Fruit fly (Drosophila melanogaster): ENCODE data around the gene Pdp.
"Not testable (repeated sequence)": the region's sequence is repeated elsewhere in the genome, so short reads cannot be mapped to it uniquely, and the experiment has no call there.

Gene Pdp

dm6 chrX:7703001-7703864 is 31.2 kb downstream of the Pdp start (continued):
- peak; percentile 29 for TF ChIP-seq CG11696 (GFP tag; IDR thresholded peaks at IDR 0.05)
- TF ChIP-seq D19A (tag; optimal IDR thresholded peaks at IDR 0.05) = peak; percentile 97
- peak; percentile 84 for TF ChIP-seq bcd (GFP tag; optimal IDR thresholded peaks at IDR 0.05)
- TF ChIP-seq CrebB (tag; optimal IDR thresholded peaks at IDR 0.05) = peak; percentile 69
- TF ChIP-seq Lim3 (GFP tag; IDR thresholded peaks at IDR 0.05) = peak; percentile 25; the same call in 1 of the 2 replicates
- TF ChIP-seq slou (GFP tag; optimal IDR thresholded peaks at IDR 0.05) = peak; percentile 81
- peak; percentile 84 for TF ChIP-seq CG34376 (GFP tag; optimal IDR thresholded peaks at IDR 0.05)
- TF ChIP-seq CG13624 (GFP tag; optimal IDR thresholded peaks at IDR 0.05) = peak; percentile 29
- peak; percentile 58 for TF ChIP-seq exex (tag; optimal IDR thresholded peaks at IDR 0.05)
- TF ChIP-seq Side (GFP tag; optimal IDR thresholded peaks at IDR 0.05) = peak; percentile 93
- TF ChIP-seq CG2678 (tag; optimal IDR thresholded peaks at IDR 0.05) = peak; percentile 91
- TF ChIP-seq CG33557 (GFP tag; optimal IDR thresholded peaks at IDR 0.05) = peak; percentile 24
- TF ChIP-seq dati (GFP tag; IDR thresholded peaks at IDR 0.05) = peak; percentile 30; the same call in 1 of the 2 replicates
- TF ChIP-seq CG10979 (tag; optimal IDR thresholded peaks at IDR 0.05) = peak; percentile 19
- TF ChIP-seq Xbp1 (GFP tag; optimal IDR thresholded peaks at IDR 0.05) = peak; percentile 24
- peak; percentile 68 for TF ChIP-seq H2.0 (GFP tag; IDR thresholded peaks at IDR 0.05)
- peak; percentile 71 for TF ChIP-seq schlank (tag; optimal IDR thresholded peaks at IDR 0.05)
- peak; percentile 37; the same call in 1 of the 2 replicates for TF ChIP-seq CG4730 (GFP tag; IDR thresholded peaks at IDR 0.05)
- TF ChIP-seq CG16779 (GFP tag; IDR thresholded peaks at IDR 0.05) = peak; percentile 61
- peak; percentile 74 for TF ChIP-seq CG32532 (GFP tag; IDR thresholded peaks at IDR 0.05)
- TF ChIP-seq chm (GFP tag; IDR thresholded peaks at IDR 0.05) = peak; percentile 67
- peak; percentile 79 for TF ChIP-seq zfh1 (GFP tag; IDR thresholded peaks at IDR 0.05)
- TF ChIP-seq Dbx (GFP tag; IDR thresholded peaks at IDR 0.05) = peak; percentile 76; the same call in 2 of the 3 replicates
- TF ChIP-seq pan, hkb (optimal IDR thresholded peaks at IDR 0.05): not testable (repeated sequence)
- TF ChIP-seq pan (GFP tag; optimal IDR thresholded peaks at IDR 0.05 in 1 of 2, IDR thresholded peaks at IDR 0.05 in 1 of 2) = peak in 1 of 2 experiments; percentile 81
- TF ChIP-seq ttk (GFP tag; IDR thresholded peaks at IDR 0.05) = peak; percentile 61
- TF ChIP-seq hkb (GFP tag; IDR thresholded peaks at IDR 0.05) = peak; percentile 49
- peak; percentile 91 for TF ChIP-seq row (GFP tag; IDR thresholded peaks at IDR 0.05)
- TF ChIP-seq Hsf (GFP tag; optimal IDR thresholded peaks at IDR 0.05) = peak; percentile 13
- peak; percentile 22 for TF ChIP-seq maf-S (GFP tag; optimal IDR thresholded peaks at IDR 0.05)
- peak; percentile 75 for TF ChIP-seq CG17328 (GFP tag; IDR thresholded peaks at IDR 0.05)
- TF ChIP-seq CG9727 (GFP tag; optimal IDR thresholded peaks at IDR 0.05) = peak; percentile 27
- TF ChIP-seq sqz (GFP tag; optimal IDR thresholded peaks at IDR 0.05) = peak; percentile 54
- peak; percentile 33; the same call in 2 of the 3 replicates for TF ChIP-seq CG7357 (GFP tag; IDR thresholded peaks at IDR 0.05)
- TF ChIP-seq Dip3 (GFP tag; optimal IDR thresholded peaks at IDR 0.05) = peak; percentile 66
- peak; percentile 26; the same call in 1 of the 2 replicates for TF ChIP-seq CG4404 (GFP tag; IDR thresholded peaks at IDR 0.05)
- TF ChIP-seq Eip74EF (GFP tag; optimal IDR thresholded peaks at IDR 0.05) = peak in 1 of 2 experiments; percentile 47
- peak; percentile 98 for TF ChIP-seq grau (tag; optimal IDR thresholded peaks at IDR 0.05)
- TF ChIP-seq unpg (GFP tag; optimal IDR thresholded peaks at IDR 0.05) = peak; percentile 58
- peak; percentile 53 for TF ChIP-seq zfh2 (GFP tag; optimal IDR thresholded peaks at IDR 0.05)
- TF ChIP-seq CG15269 (tag; optimal IDR thresholded peaks at IDR 0.05) = peak; percentile 78
- TF ChIP-seq CG18476 (GFP tag; optimal IDR thresholded peaks at IDR 0.05) = peak; percentile 45
- peak; percentile 58; the same call in 1 of the 2 replicates for TF ChIP-seq Oaz (GFP tag; IDR thresholded peaks at IDR 0.05)
- peak; percentile 83 for TF ChIP-seq Fer1 (GFP tag; optimal IDR thresholded peaks at IDR 0.05)
- peak; percentile 20 for TF ChIP-seq Ravus (GFP tag; IDR thresholded peaks at IDR 0.05)
- peak; percentile 46 for TF ChIP-seq CG1647 (GFP tag; optimal IDR thresholded peaks at IDR 0.05)
- peak; percentile 70 for TF ChIP-seq CG1603 (tag; optimal IDR thresholded peaks at IDR 0.05)
- peak; percentile 52 for TF ChIP-seq Hmr (GFP tag; optimal IDR thresholded peaks at IDR 0.05)
